Fruit fly (Drosophila melanogaster) Kc167 (cell line): ENCODE results near the gene CG7579.

Experiments used
- Myc ChIP-seq: fragments of >200 bp; optimal IDR thresholded peaks from 2 replicates; lab custom pipeline; 2017; ENCODE audit warnings: missing external identifiers
- insv ChIP-seq: fragments of >200 bp; optimal IDR thresholded peaks from 3 replicates; lab custom pipeline; 2018; ENCODE audit warnings: missing external identifiers
- psq ChIP-seq: fragments of >200 bp; optimal IDR thresholded peaks from 2 replicates; lab custom pipeline; 2017; ENCODE audit warnings: missing external identifiers
- ttk ChIP-seq: sonication (Bioruptor generic); optimal IDR thresholded peaks from 2 replicates; lab custom pipeline; 2017; ENCODE audit warnings: missing external identifiers

dm6 chr3L:15669939-15670338 lies 13.3 kb downstream of the CG7579 start:
- TF ChIP-seq psq (lab: Kevin White, UChicago): no peak
- no peak for TF ChIP-seq Myc (lab: Kevin White, UChicago)
- TF ChIP-seq ttk (lab: Kevin White, UChicago): no peak
- no peak for TF ChIP-seq insv (lab: Kevin White, UChicago)
